Worm (Caenorhabditis elegans) whole organism, young adult: Measurements from ENCODE around the gene F49F1.4.

Experiments used
- B0261.1 ChIP-seq: sonication (generic microtip); optimal IDR thresholded peaks from 2 replicates; lab custom pipeline; 2016; ENCODE audit warnings: mild to moderate bottlenecking, missing genetic modification characterization, moderate library complexity, missing compliant biosample characterization
- ama-1 ChIP-seq, 3 experiments: fragments of 150-350 bp in 1 of 3; sonication (generic microtip) in 2 of 3; optimal IDR thresholded peaks; 2 replicates each; lab custom pipeline; 2014 to 2018; ENCODE audit warnings: missing biosample characterization in 2 of 3, missing genetic modification characterization in 2 of 3, missing genetic modification reagents in 2 of 3

- no peak for TF ChIP-seq B0261.1
- TF ChIP-seq ama-1 (optimal IDR thresholded peaks at IDR 0.05; lab: Kevin White, UChicago): no peak
- no peak for TF ChIP-seq ama-1 (GFP tag; optimal IDR thresholded peaks at IDR 0.05; lab: Kevin White, UChicago)
Observed at ce11 chrIV:4082599-4082998, 32.9 kb downstream of the F49F1.4 start.
